Worm (Caenorhabditis elegans) whole organism, L3 larva: Measurements from ENCODE around the gene smf-1.

Source experiments
- R02D3.7 ChIP-seq: fragments of 150-350 bp; optimal IDR thresholded peaks from 2 replicates; lab custom pipeline; 2014; ENCODE audit warnings: missing biosample characterization, missing genetic modification characterization
- elt-1 ChIP-seq: fragments of 150-350 bp; optimal IDR thresholded peaks from 2 replicates; lab custom pipeline; 2014; ENCODE audit warnings: missing biosample characterization, missing genetic modification characterization
- fos-1 ChIP-seq: fragments of 150-350 bp; optimal IDR thresholded peaks from 2 replicates; lab custom pipeline; 2014; ENCODE audit warnings: missing biosample characterization, missing genetic modification characterization
- ztf-11 ChIP-seq: fragments of 150-350 bp; optimal IDR thresholded peaks from 2 replicates; lab custom pipeline; 2014; ENCODE audit warnings: missing biosample characterization, missing genetic modification characterization

- TF ChIP-seq R02D3.7 (tag; lab: Kevin White, UChicago) = no peak
- peak; percentile 31 for TF ChIP-seq fos-1
- no peak for TF ChIP-seq elt-1 (tag; lab: Kevin White, UChicago)
- no peak for TF ChIP-seq ztf-11 (tag; lab: Kevin White, UChicago)
Measured at ce11 chrX:6744537-6744936, 21.7 kb upstream of the smf-1 start.
